Worm (Caenorhabditis elegans) whole organism, late embryonic: ENCODE measurements around the gene lgc-45.

Experiments used
- ceh-34 ChIP-seq: sonication (generic microtip); optimal IDR thresholded peaks from 2 replicates; lab custom pipeline; 2016; ENCODE audit warnings: mild to moderate bottlenecking, missing genetic modification characterization, missing compliant biosample characterization
- ceh-6 ChIP-seq: fragments of 200-800 bp; sonication (Bioruptor generic); optimal IDR thresholded peaks from 2 replicates; lab custom pipeline; 2018; ENCODE audit warnings: mild to moderate bottlenecking, missing genetic modification characterization, missing compliant biosample characterization
- rnt-1 ChIP-seq: sonication (generic microtip); optimal IDR thresholded peaks from 2 replicates; lab custom pipeline; 2016; ENCODE audit warnings: missing genetic modification characterization, missing compliant biosample characterization
- sox-2 ChIP-seq: fragments of 200-800 bp; sonication (Bioruptor generic); IDR thresholded peaks from 2 replicates; pipeline ENCODE4 v1.3.6; 2022; ENCODE audit warnings: missing genetic modification reagents, missing genetic modification characterization, missing compliant biosample characterization

DNA sequence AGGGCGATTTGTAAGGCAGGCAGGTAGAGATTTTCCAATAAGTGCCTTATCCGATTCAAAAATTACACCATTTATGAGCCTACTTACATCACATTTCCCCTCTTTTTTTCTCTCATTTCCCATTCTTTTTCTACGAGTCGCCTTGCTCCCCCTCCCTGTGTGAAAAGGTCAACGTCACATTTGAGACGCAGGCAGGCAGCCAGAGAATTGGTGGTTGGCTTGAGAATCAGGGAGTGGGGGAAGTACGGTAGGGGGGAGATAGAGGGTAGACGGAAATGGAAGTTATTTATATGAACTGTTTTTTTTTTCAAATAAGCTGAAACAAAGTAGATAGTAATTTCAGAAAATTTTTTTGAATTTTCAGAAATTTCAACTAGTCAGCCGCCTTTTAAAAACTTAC is 59.3 kb downstream of the lgc-45 start:
- TF ChIP-seq rnt-1 (tag; lab: Kevin White, UChicago) (no peak), sox-2 (no peak), ceh-34 (no peak), ceh-6 (GFP tag; lab: Kevin White, UChicago) (no peak)
